Worm (Caenorhabditis elegans) whole organism, young adult: Measurements from ENCODE around the gene str-5.

Experiments
- B0336.3 ChIP-seq: fragments of 200-800 bp; sonication (Bioruptor generic); IDR thresholded peaks from 2 replicates; pipeline ENCODE4 v1.3.6; 2022; ENCODE audit warnings: missing genetic modification characterization, missing compliant biosample characterization
- C06A6.2 ChIP-seq: fragments of 200-800 bp; sonication (Bioruptor generic); conservative IDR thresholded peaks from 2 replicates; pipeline ENCODE4 v1.3.6; 2022; ENCODE audit warnings: missing genetic modification characterization, missing compliant biosample characterization
- F22D6.2 ChIP-seq: sonication (generic microtip); optimal IDR thresholded peaks from 2 replicates; lab custom pipeline; 2016; ENCODE audit warnings: mild to moderate bottlenecking, missing genetic modification characterization, missing compliant biosample characterization
- F49E8.2 ChIP-seq: sonication (generic microtip); optimal IDR thresholded peaks from 3 replicates; lab custom pipeline; 2017; ENCODE audit warnings: missing genetic modification characterization, mild to moderate bottlenecking, missing compliant biosample characterization, antibody characterized with exemption, moderate library complexity; ENCODE audit not compliant: insufficient read depth
- F55B11.4 ChIP-seq: sonication (generic microtip); optimal IDR thresholded peaks from 2 replicates; lab custom pipeline; 2016; ENCODE audit warnings: missing compliant biosample characterization, missing genetic modification characterization, borderline replicate concordance; ENCODE audit not compliant: insufficient read depth
- F57A8.1 ChIP-seq: fragments of 200-800 bp; sonication (Bioruptor generic); optimal IDR thresholded peaks from 2 replicates; lab custom pipeline; 2018; ENCODE audit warnings: mild to moderate bottlenecking, missing genetic modification characterization, moderate library complexity, missing compliant biosample characterization
- F57C9.4 ChIP-seq: sonication (generic microtip); optimal IDR thresholded peaks from 2 replicates; lab custom pipeline; 2017; ENCODE audit warnings: mild to moderate bottlenecking, missing genetic modification characterization, missing compliant biosample characterization
- T07F8.4 ChIP-seq: sonication (generic microtip); optimal IDR thresholded peaks from 2 replicates; lab custom pipeline; 2016; ENCODE audit warnings: mild to moderate bottlenecking, missing genetic modification characterization, moderate library complexity, missing compliant biosample characterization
- T26A5.8 ChIP-seq: sonication (generic microtip); optimal IDR thresholded peaks from 2 replicates; lab custom pipeline; 2016; ENCODE audit warnings: missing genetic modification characterization, missing compliant biosample characterization
- ama-1 ChIP-seq, 3 experiments: fragments of 150-350 bp in 1 of 3; sonication (generic microtip) in 2 of 3; optimal IDR thresholded peaks; 2 replicates each; lab custom pipeline; 2014 to 2018; ENCODE audit warnings: missing biosample characterization in 2 of 3, missing genetic modification characterization in 2 of 3, missing genetic modification reagents in 2 of 3
- aptf-2 ChIP-seq: fragments of 200-800 bp; sonication (Bioruptor generic); conservative IDR thresholded peaks from 2 replicates; pipeline ENCODE4 v1.3.6; 2022; ENCODE audit warnings: missing genetic modification reagents, missing genetic modification characterization, missing compliant biosample characterization
- atf-7 ChIP-seq: sonication (generic microtip); optimal IDR thresholded peaks from 2 replicates; lab custom pipeline; 2017; ENCODE audit warnings: mild to moderate bottlenecking, missing genetic modification characterization, missing compliant biosample characterization
- attf-3 ChIP-seq: fragments of 200-800 bp; sonication (Bioruptor generic); conservative IDR thresholded peaks from 2 replicates; pipeline ENCODE4 v1.3.6; 2022; ENCODE audit warnings: missing genetic modification reagents, missing genetic modification characterization, missing compliant biosample characterization
- attf-5 ChIP-seq: fragments of 200-800 bp; sonication (Bioruptor generic); optimal IDR thresholded peaks from 2 replicates; lab custom pipeline; 2018; ENCODE audit warnings: mild to moderate bottlenecking, missing genetic modification characterization, missing compliant biosample characterization
- attf-6 ChIP-seq: fragments of 200-800 bp; sonication (Bioruptor generic); IDR thresholded peaks from 2 replicates; pipeline ENCODE4 v1.3.6; 2022; ENCODE audit warnings: missing genetic modification reagents, missing genetic modification characterization, missing compliant biosample characterization
- ceh-100 ChIP-seq: fragments of 200-800 bp; sonication (Bioruptor generic); IDR thresholded peaks from 2 replicates; pipeline ENCODE4 v1.3.6; 2022; ENCODE audit warnings: missing genetic modification reagents, missing genetic modification characterization, missing compliant biosample characterization
- ceh-27 ChIP-seq: fragments of 200-800 bp; sonication (Bioruptor generic); optimal IDR thresholded peaks from 2 replicates; lab custom pipeline; 2018; ENCODE audit warnings: mild to moderate bottlenecking, missing genetic modification characterization, moderate library complexity, missing compliant biosample characterization
- chd-7 ChIP-seq: sonication (generic microtip); optimal IDR thresholded peaks from 2 replicates; lab custom pipeline; 2016; ENCODE audit warnings: mild to moderate bottlenecking, missing genetic modification characterization, moderate library complexity, missing compliant biosample characterization
- die-1 ChIP-seq: sonication (generic microtip); optimal IDR thresholded peaks from 2 replicates; lab custom pipeline; 2016; ENCODE audit warnings: missing genotype, mild to moderate bottlenecking, missing genetic modification characterization, missing compliant biosample characterization
- egl-44 ChIP-seq: fragments of 200-800 bp; sonication (Bioruptor generic); IDR thresholded peaks from 2 replicates; pipeline ENCODE4 v1.3.6; 2022; ENCODE audit warnings: missing genetic modification reagents, missing genetic modification characterization, missing compliant biosample characterization
- ekl-4 ChIP-seq: fragments of 200-800 bp; sonication (Bioruptor generic); IDR thresholded peaks from 2 replicates; pipeline ENCODE4 v1.3.6; 2022; ENCODE audit warnings: missing genetic modification reagents, missing genetic modification characterization, missing compliant biosample characterization
- ets-4 ChIP-seq: fragments of 200-800 bp; sonication (Bioruptor generic); optimal IDR thresholded peaks from 2 replicates; lab custom pipeline; 2018; ENCODE audit warnings: mild to moderate bottlenecking, missing genetic modification characterization, missing compliant biosample characterization
- him-1 ChIP-seq: sonication (generic microtip); optimal IDR thresholded peaks from 2 replicates; lab custom pipeline; 2016; ENCODE audit warnings: missing genotype, missing genetic modification reagents, missing genetic modification characterization, missing compliant biosample characterization
- hlh-26 ChIP-seq: fragments of 200-800 bp; sonication (Bioruptor generic); conservative IDR thresholded peaks from 2 replicates; pipeline ENCODE4 v1.3.6; 2022; ENCODE audit warnings: missing genetic modification reagents, missing genetic modification characterization, missing compliant biosample characterization
- hmg-20 ChIP-seq: fragments of 200-800 bp; sonication (Bioruptor generic); IDR thresholded peaks from 2 replicates; pipeline ENCODE4 v1.3.6; 2022; ENCODE audit warnings: missing genetic modification reagents, missing genetic modification characterization, missing compliant biosample characterization
- hrde-1 ChIP-seq: sonication (generic microtip); optimal IDR thresholded peaks from 2 replicates; lab custom pipeline; 2016; ENCODE audit warnings: missing genetic modification characterization, mild to moderate bottlenecking, missing compliant biosample characterization, moderate library complexity, missing genotype, missing genetic modification reagents, borderline replicate concordance
- hsf-1 ChIP-seq: fragments of 200-800 bp; sonication (Bioruptor generic); IDR thresholded peaks from 2 replicates; pipeline ENCODE4 v1.3.6; 2022; ENCODE audit warnings: missing genetic modification reagents, missing genetic modification characterization, missing compliant biosample characterization
- lin-54 ChIP-seq: fragments of 200-800 bp; sonication (Bioruptor generic); optimal IDR thresholded peaks from 2 replicates; lab custom pipeline; 2018; ENCODE audit warnings: mild to moderate bottlenecking, missing genetic modification characterization, missing compliant biosample characterization
- lir-1 ChIP-seq: fragments of 200-800 bp; sonication (Bioruptor generic); conservative IDR thresholded peaks from 2 replicates; pipeline ENCODE4 v1.3.6; 2022; ENCODE audit warnings: missing genetic modification reagents, missing genetic modification characterization, missing compliant biosample characterization
- lsl-1 ChIP-seq: fragments of 200-800 bp; sonication (Bioruptor generic); optimal IDR thresholded peaks from 2 replicates; lab custom pipeline; 2018; ENCODE audit warnings: mild to moderate bottlenecking, missing genetic modification characterization, moderate library complexity, missing compliant biosample characterization
- madf-3 ChIP-seq: fragments of 200-800 bp; sonication (Bioruptor generic); IDR thresholded peaks from 2 replicates; pipeline ENCODE4 v1.3.6; 2022; ENCODE audit warnings: missing genetic modification reagents, missing genetic modification characterization, missing compliant biosample characterization
- mxl-1 ChIP-seq: sonication (generic microtip); optimal IDR thresholded peaks from 2 replicates; lab custom pipeline; 2016; ENCODE audit warnings: missing genetic modification characterization, missing compliant biosample characterization
- nfya-2 ChIP-seq: fragments of 200-800 bp; sonication (Bioruptor generic); IDR thresholded peaks from 2 replicates; pipeline ENCODE4 v1.3.6; 2022; ENCODE audit warnings: missing genetic modification reagents, missing genetic modification characterization, missing compliant biosample characterization
- nhr-120 ChIP-seq: fragments of 200-800 bp; sonication (Bioruptor generic); IDR thresholded peaks from 2 replicates; pipeline ENCODE4 v1.3.6; 2022; ENCODE audit warnings: missing genetic modification characterization, missing compliant biosample characterization
- nhr-179 ChIP-seq: sonication (generic microtip); optimal IDR thresholded peaks from 2 replicates; lab custom pipeline; 2016; ENCODE audit warnings: mild to moderate bottlenecking, missing genetic modification characterization, missing compliant biosample characterization
- nhr-27 ChIP-seq: fragments of 200-800 bp; sonication (Bioruptor generic); optimal IDR thresholded peaks from 2 replicates; lab custom pipeline; 2018; ENCODE audit warnings: mild to moderate bottlenecking, missing genetic modification characterization, moderate library complexity, missing compliant biosample characterization
- rec-8 ChIP-seq, 2 experiments: sonication (generic microtip); optimal IDR thresholded peaks; 2 replicates each; lab custom pipeline; 2016; ENCODE audit warnings: mild to moderate bottlenecking in 2 of 2, missing genetic modification characterization in 2 of 2, missing genetic modification reagents in 2 of 2, missing genotype in 2 of 2, missing biosample characterization in 1 of 2, missing compliant biosample characterization in 1 of 2, moderate library complexity in 1 of 2
- rpc-1 ChIP-seq, 2 experiments: fragments of 150-350 bp in 1 of 2; sonication (generic microtip) in 1 of 2; optimal IDR thresholded peaks; 2 replicates each; lab custom pipeline; 2014 to 2018; ENCODE audit warnings: missing biosample characterization in 1 of 2, missing genetic modification characterization in 1 of 2, missing genetic modification reagents in 1 of 2, missing genotype in 1 of 2
- sdz-38 ChIP-seq: sonication (generic microtip); optimal IDR thresholded peaks from 2 replicates; lab custom pipeline; 2016; ENCODE audit warnings: missing genotype, missing genetic modification characterization, missing compliant biosample characterization
- snpc-1.3 ChIP-seq: sonication (generic microtip); optimal IDR thresholded peaks from 2 replicates; lab custom pipeline; 2017; ENCODE audit warnings: missing genetic modification characterization, mild to moderate bottlenecking, missing compliant biosample characterization, antibody characterized with exemption, moderate library complexity, missing genotype, missing genetic modification reagents; ENCODE audit not compliant: insufficient read depth
- tbp1 ChIP-seq: fragments of 200-800 bp; sonication (Bioruptor generic); optimal IDR thresholded peaks from 2 replicates; lab custom pipeline; 2018; ENCODE audit warnings: mild to moderate bottlenecking, missing genetic modification characterization, missing compliant biosample characterization
- tbx-9 ChIP-seq: sonication (generic microtip); optimal IDR thresholded peaks from 2 replicates; lab custom pipeline; 2016; ENCODE audit warnings: borderline replicate concordance, missing genetic modification characterization, inconsistent platforms, missing compliant biosample characterization
- unc-62 ChIP-seq: fragments of 150-350 bp; optimal IDR thresholded peaks from 2 replicates; lab custom pipeline; 2014; ENCODE audit warnings: missing biosample characterization, missing genetic modification reagents, missing genetic modification characterization
- zfh-2 ChIP-seq: fragments of 200-800 bp; sonication (Bioruptor generic); conservative IDR thresholded peaks from 2 replicates; pipeline ENCODE4 v1.3.6; 2022; ENCODE audit warnings: missing genetic modification reagents, missing genetic modification characterization, missing compliant biosample characterization
- zim-3 ChIP-seq: sonication (generic microtip); optimal IDR thresholded peaks from 2 replicates; lab custom pipeline; 2017; ENCODE audit warnings: mild to moderate bottlenecking, missing genetic modification characterization, moderate library complexity, missing compliant biosample characterization
- ztf-22 ChIP-seq: fragments of 200-800 bp; sonication (Bioruptor generic); optimal IDR thresholded peaks from 2 replicates; lab custom pipeline; 2018; ENCODE audit warnings: mild to moderate bottlenecking, missing genetic modification characterization, moderate library complexity, missing compliant biosample characterization
- ztf-3 ChIP-seq: fragments of 200-800 bp; sonication (Bioruptor generic); optimal IDR thresholded peaks from 2 replicates; lab custom pipeline; 2018; ENCODE audit warnings: mild to moderate bottlenecking, missing genetic modification characterization, missing compliant biosample characterization

The str-5 gene

DNA sequence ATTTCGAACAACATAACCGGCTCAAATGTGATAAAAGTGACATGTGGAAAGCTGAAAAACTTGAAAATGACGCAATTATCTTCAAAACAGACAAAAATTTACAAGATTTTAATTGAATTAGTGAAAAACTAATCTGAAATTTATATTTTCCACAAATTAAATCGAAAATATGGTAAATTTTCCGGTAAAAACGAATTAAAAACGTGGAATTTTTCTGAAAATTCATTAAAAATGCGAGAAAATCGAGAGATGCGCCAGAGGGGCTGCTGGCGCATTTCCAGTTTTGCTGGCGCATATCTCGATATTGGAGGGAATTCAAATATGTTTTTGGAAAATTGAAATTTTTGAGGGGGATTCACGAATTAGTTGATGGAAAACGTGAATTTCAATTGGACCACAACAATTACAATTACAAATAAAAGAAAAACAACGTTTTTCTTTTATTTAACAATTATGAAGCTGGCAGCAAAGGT, 13.1 kb downstream of the str-5 start, which contains the start of the genes haf-3 and F57A10.2 (continued):
- peak; percentile 38 for TF ChIP-seq chd-7 (tag; lab: Kevin White, UChicago)
- TF ChIP-seq attf-3: peak; percentile 70
- no peak for TF ChIP-seq nhr-120
- peak; percentile 35 for TF ChIP-seq F49E8.2 (tag; lab: Kevin White, UChicago)
- TF ChIP-seq B0336.3 (GFP tag; lab: Robert Waterston, UW): peak; percentile 86
- TF ChIP-seq tbp1 (GFP tag; lab: Kevin White, UChicago): peak; percentile 72
- no peak for TF ChIP-seq F57A8.1 (GFP tag; lab: Kevin White, UChicago)
- no peak for TF ChIP-seq mxl-1 (tag; lab: Kevin White, UChicago)
- TF ChIP-seq madf-3 (GFP tag; lab: Robert Waterston, UW): peak; percentile 81; the same call in 1 of the 2 replicates
- TF ChIP-seq tbx-9: no peak
- no peak for TF ChIP-seq rpc-1 (optimal IDR thresholded peaks at IDR 0.05; lab: Kevin White, UChicago)
- no peak for TF ChIP-seq rpc-1 (tag; optimal IDR thresholded peaks at IDR 0.05; lab: Kevin White, UChicago)
- peak; percentile 65 for TF ChIP-seq ceh-27 (GFP tag; lab: Kevin White, UChicago)
- TF ChIP-seq nhr-27: no peak
- TF ChIP-seq aptf-2 (GFP tag; lab: Robert Waterston, UW): no peak
- no peak for TF ChIP-seq nhr-179
- no peak for TF ChIP-seq F57C9.4 (tag; lab: Kevin White, UChicago)
- TF ChIP-seq sdz-38 (tag; lab: Kevin White, UChicago): no peak
- TF ChIP-seq atf-7 (tag; lab: Kevin White, UChicago): peak; percentile 55
- TF ChIP-seq lin-54 (GFP tag; lab: Kevin White, UChicago): peak; percentile 99
- peak; percentile 75 for TF ChIP-seq C06A6.2
- TF ChIP-seq die-1 (tag; lab: Kevin White, UChicago): no peak
- peak; percentile 71 for TF ChIP-seq snpc-1.3 (tag; lab: Kevin White, UChicago)
- no peak for TF ChIP-seq unc-62 (GFP tag; lab: Kevin White, UChicago)
- TF ChIP-seq ztf-3: no peak
- no peak for TF ChIP-seq ama-1 (optimal IDR thresholded peaks at IDR 0.05; lab: Kevin White, UChicago)
- no peak for TF ChIP-seq ama-1 (GFP tag; optimal IDR thresholded peaks at IDR 0.05; lab: Kevin White, UChicago)
- no peak for TF ChIP-seq ztf-22 (GFP tag; lab: Kevin White, UChicago)
- no peak for TF ChIP-seq ets-4 (GFP tag; lab: Kevin White, UChicago)
- no peak for TF ChIP-seq T26A5.8 (tag; lab: Kevin White, UChicago)
- no peak for TF ChIP-seq hrde-1
- TF ChIP-seq lsl-1 (GFP tag; lab: Kevin White, UChicago): peak; percentile 71
- peak; percentile 82 for TF ChIP-seq ekl-4
- no peak for TF ChIP-seq nfya-2 (GFP tag; lab: Robert Waterston, UW)
- no peak for TF ChIP-seq zim-3 (tag; lab: Kevin White, UChicago)
- peak; percentile 65 for TF ChIP-seq him-1
- TF ChIP-seq F22D6.2 (tag; lab: Kevin White, UChicago): peak; percentile 12
- peak; percentile 84 for TF ChIP-seq attf-6 (GFP tag; lab: Robert Waterston, UW)
- no peak for TF ChIP-seq egl-44
- TF ChIP-seq lir-1 (GFP tag; lab: Robert Waterston, UW): peak; percentile 65; the same call in 1 of the 2 replicates
- no peak for TF ChIP-seq T07F8.4
- no peak for TF ChIP-seq hlh-26 (GFP tag; lab: Robert Waterston, UW)
- TF ChIP-seq hmg-20 (GFP tag; lab: Robert Waterston, UW): peak; percentile 75; the same call in 1 of the 2 replicates
- no peak for TF ChIP-seq rec-8 (tag; optimal IDR thresholded peaks at IDR 0.05; lab: Kevin White, UChicago)
- TF ChIP-seq attf-5 (GFP tag; lab: Kevin White, UChicago): peak; percentile 50
- TF ChIP-seq hsf-1 (GFP tag; lab: Robert Waterston, UW): peak; percentile 82
- TF ChIP-seq F55B11.4: no peak
- TF ChIP-seq ceh-100 (GFP tag; lab: Robert Waterston, UW): peak; percentile 86
- TF ChIP-seq zfh-2: no peak
